Fruit fly (Drosophila melanogaster) whole organism, embryonic: Measurements from ENCODE around the gene Lon.

Experiments
- Asciz ChIP-seq: fragments of 200-800 bp; sonication (Bioruptor generic); optimal IDR thresholded peaks from 2 replicates; lab custom pipeline; 2017; ENCODE audit warnings: missing biosample characterization, mild to moderate bottlenecking, missing genetic modification characterization, missing genetic modification reagents
- CG10321 ChIP-seq: fragments of 200-800 bp; sonication (Bioruptor generic); IDR thresholded peaks from 2 replicates; pipeline ENCODE4 v1.3.6; 2022; ENCODE audit warnings: missing biosample characterization, missing genetic modification characterization
- CG11093 ChIP-seq: fragments of 200-800 bp; sonication (Bioruptor generic); IDR thresholded peaks from 3 replicates; pipeline ENCODE4 v1.3.6; 2022; ENCODE audit warnings: missing biosample characterization, missing genetic modification characterization
- CG11695 ChIP-seq: fragments of 200-800 bp; sonication (Bioruptor generic); IDR thresholded peaks from 3 replicates; pipeline ENCODE4 v1.3.6; 2022; ENCODE audit warnings: missing biosample characterization, missing genetic modification characterization
- CG12659 ChIP-seq: fragments of 200-800 bp; sonication (Bioruptor generic); optimal IDR thresholded peaks from 3 replicates; lab custom pipeline; 2017; ENCODE audit warnings: mild to moderate bottlenecking, missing biosample characterization, missing genetic modification reagents, missing genetic modification characterization
- CG13123 ChIP-seq: fragments of 200-800 bp; sonication (Bioruptor generic); optimal IDR thresholded peaks from 2 replicates; lab custom pipeline; 2016; ENCODE audit warnings: missing biosample characterization, missing genetic modification characterization
- CG13287 ChIP-seq: fragments of 200-800 bp; sonication (Bioruptor generic); IDR thresholded peaks from 2 replicates; pipeline ENCODE4 v1.3.6; 2022; ENCODE audit warnings: missing biosample characterization, missing genetic modification characterization; ENCODE audit not compliant: partially characterized antibody
- CG13624 ChIP-seq: fragments of 200-800 bp; sonication (Bioruptor generic); optimal IDR thresholded peaks from 2 replicates; lab custom pipeline; 2016; ENCODE audit warnings: missing biosample characterization, missing genetic modification characterization
- CG14014 ChIP-seq: fragments of 200-800 bp; sonication (Bioruptor generic); IDR thresholded peaks from 2 replicates; pipeline ENCODE4 v1.3.6; 2022; ENCODE audit warnings: missing biosample characterization, missing genetic modification characterization
- CG17361 ChIP-seq: fragments of 200-800 bp; sonication (Bioruptor generic); IDR thresholded peaks from 3 replicates; pipeline ENCODE4 v1.3.6; 2022; ENCODE audit warnings: missing biosample characterization, missing genetic modification characterization
- CG5180 ChIP-seq: fragments of 200-800 bp; sonication (Bioruptor generic); optimal IDR thresholded peaks from 3 replicates; lab custom pipeline; 2017; ENCODE audit warnings: missing biosample characterization, missing genetic modification characterization, mild to moderate bottlenecking, moderate library complexity, missing genetic modification reagents
- CG6765 ChIP-seq: fragments of 200-800 bp; sonication (Bioruptor generic); optimal IDR thresholded peaks from 3 replicates; lab custom pipeline; 2017; ENCODE audit warnings: missing biosample characterization, mild to moderate bottlenecking, missing genetic modification characterization
- CG8290 ChIP-seq, 3 experiments: fragments of 200-800 bp; sonication (Bioruptor generic); optimal IDR thresholded peaks; 2 replicates each; lab custom pipeline; 2016 to 2019; ENCODE audit warnings: missing biosample characterization in 3 of 3, missing genetic modification characterization in 3 of 3, mild to moderate bottlenecking in 2 of 3, moderate library complexity in 1 of 3
- CG8388 ChIP-seq: fragments of 200-800 bp; sonication (Bioruptor generic); optimal IDR thresholded peaks from 2 replicates; lab custom pipeline; 2019; ENCODE audit warnings: missing biosample characterization, mild to moderate bottlenecking, missing genetic modification characterization, moderate library complexity
- CG9609 ChIP-seq: fragments of 200-800 bp; sonication (Bioruptor generic); optimal IDR thresholded peaks from 3 replicates; lab custom pipeline; 2016; ENCODE audit warnings: missing biosample characterization, missing genetic modification characterization
- Ets97D ChIP-seq: fragments of 200-800 bp; sonication (Bioruptor generic); optimal IDR thresholded peaks from 3 replicates; lab custom pipeline; 2016; ENCODE audit warnings: missing biosample characterization, missing genetic modification characterization
- Hsf ChIP-seq: fragments of 200-800 bp; sonication (Bioruptor generic); optimal IDR thresholded peaks from 3 replicates; lab custom pipeline; 2016; ENCODE audit warnings: missing biosample characterization, missing genetic modification characterization
- Lhr ChIP-seq: fragments of 200-800 bp; sonication (Bioruptor generic); optimal IDR thresholded peaks from 3 replicates; lab custom pipeline; 2017; ENCODE audit warnings: mild to moderate bottlenecking, missing biosample characterization, missing genetic modification reagents, missing genetic modification characterization
- Mes4 ChIP-seq: fragments of 200-800 bp; sonication (Bioruptor generic); optimal IDR thresholded peaks from 2 replicates; lab custom pipeline; 2016; ENCODE audit warnings: missing biosample characterization, missing genetic modification characterization
- NK7.1 ChIP-seq: fragments of 200-800 bp; sonication (Bioruptor generic); optimal IDR thresholded peaks from 3 replicates; lab custom pipeline; 2016; ENCODE audit warnings: missing biosample characterization, missing genetic modification characterization
- Nf-YC ChIP-seq: fragments of 200-800 bp; optimal IDR thresholded peaks from 3 replicates; lab custom pipeline; 2019; ENCODE audit warnings: missing biosample characterization, mild to moderate bottlenecking, missing genetic modification characterization, moderate library complexity
- NfI ChIP-seq: fragments of 200-800 bp; sonication (Bioruptor generic); optimal IDR thresholded peaks from 3 replicates; lab custom pipeline; 2018; ENCODE audit warnings: missing biosample characterization, mild to moderate bottlenecking, missing genetic modification characterization, moderate library complexity
- PHDP ChIP-seq: fragments of 200-800 bp; sonication (Bioruptor generic); optimal IDR thresholded peaks from 3 replicates; lab custom pipeline; 2018; ENCODE audit warnings: missing biosample characterization, mild to moderate bottlenecking, missing genetic modification characterization, moderate library complexity
- Pdp1 ChIP-seq, 2 experiments: fragments of 200-800 bp; sonication (Bioruptor generic); optimal IDR thresholded peaks; 3 replicates each; lab custom pipeline; 2016; ENCODE audit warnings: missing biosample characterization in 2 of 2, missing genetic modification characterization in 2 of 2, mild to moderate bottlenecking in 1 of 2, moderate library complexity in 1 of 2
- ase ChIP-seq: fragments of 200-800 bp; sonication (Bioruptor generic); IDR thresholded peaks from 3 replicates; pipeline ENCODE4 v1.3.6; 2022; ENCODE audit warnings: missing biosample characterization, missing genetic modification characterization
- bcd ChIP-seq: fragments of 200-800 bp; sonication (Bioruptor generic); optimal IDR thresholded peaks from 2 replicates; lab custom pipeline; 2017; ENCODE audit warnings: missing biosample characterization, mild to moderate bottlenecking, missing genetic modification characterization
- br ChIP-seq: fragments of >200 bp; optimal IDR thresholded peaks from 2 replicates; lab custom pipeline; 2017
- cato ChIP-seq: fragments of 200-800 bp; sonication (Bioruptor generic); optimal IDR thresholded peaks from 2 replicates; lab custom pipeline; 2016; ENCODE audit warnings: missing biosample characterization, missing genetic modification characterization, borderline replicate concordance
- cg ChIP-seq: fragments of 200-800 bp; sonication (Bioruptor generic); optimal IDR thresholded peaks from 3 replicates; lab custom pipeline; 2019; ENCODE audit warnings: missing biosample characterization, mild to moderate bottlenecking, missing genetic modification characterization, moderate library complexity
- da ChIP-seq: fragments of 200-800 bp; sonication (Bioruptor generic); optimal IDR thresholded peaks from 2 replicates; lab custom pipeline; 2016; ENCODE audit warnings: missing biosample characterization, missing genetic modification characterization
- dati ChIP-seq: fragments of 200-800 bp; sonication (Bioruptor generic); IDR thresholded peaks from 2 replicates; pipeline ENCODE4 v1.3.6; 2022; ENCODE audit warnings: missing biosample characterization, missing genetic modification characterization
- dm ChIP-seq: fragments of 200-800 bp; sonication (Bioruptor generic); optimal IDR thresholded peaks from 3 replicates; lab custom pipeline; 2016; ENCODE audit warnings: missing biosample characterization, missing genetic modification characterization
- dmrt11E ChIP-seq: fragments of 200-800 bp; sonication (Bioruptor generic); optimal IDR thresholded peaks from 3 replicates; lab custom pipeline; 2018; ENCODE audit warnings: missing biosample characterization, mild to moderate bottlenecking, missing genetic modification characterization, moderate library complexity
- dpn ChIP-seq, 2 experiments: fragments of 200-800 bp; sonication (Bioruptor generic); optimal IDR thresholded peaks; 3 replicates each; lab custom pipeline; 2016; ENCODE audit warnings: missing biosample characterization in 2 of 2, missing genetic modification characterization in 2 of 2
- fru ChIP-seq: fragments of >200 bp; optimal IDR thresholded peaks from 2 replicates; lab custom pipeline; 2017
- gfzf ChIP-seq: fragments of 200-800 bp; sonication (Bioruptor generic); optimal IDR thresholded peaks from 2 replicates; lab custom pipeline; 2016; ENCODE audit warnings: missing biosample characterization, mild to moderate bottlenecking, missing genetic modification characterization, moderate library complexity
- gro ChIP-seq: fragments of 200-800 bp; sonication (Bioruptor generic); optimal IDR thresholded peaks from 2 replicates; lab custom pipeline; 2016; ENCODE audit warnings: missing biosample characterization, missing genetic modification characterization
- h ChIP-seq: fragments of >200 bp; optimal IDR thresholded peaks from 2 replicates; lab custom pipeline; 2017
- inv ChIP-seq: fragments of 200-800 bp; sonication (Bioruptor generic); IDR thresholded peaks from 2 replicates; pipeline ENCODE4 v1.3.6; 2022; ENCODE audit warnings: missing biosample characterization, missing genetic modification characterization; ENCODE audit not compliant: partially characterized antibody
- jumu ChIP-seq: fragments of 200-800 bp; sonication (Bioruptor generic); optimal IDR thresholded peaks from 3 replicates; lab custom pipeline; 2016; ENCODE audit warnings: missing biosample characterization, missing genetic modification characterization
- luna ChIP-seq: fragments of 200-800 bp; sonication (Bioruptor generic); optimal IDR thresholded peaks from 2 replicates; lab custom pipeline; 2016; ENCODE audit warnings: missing biosample characterization, missing genetic modification characterization
- maf-S ChIP-seq: fragments of 200-800 bp; sonication (Bioruptor generic); optimal IDR thresholded peaks from 2 replicates; lab custom pipeline; 2016; ENCODE audit warnings: missing biosample characterization, missing genetic modification characterization
- nom ChIP-seq: fragments of 200-800 bp; sonication (Bioruptor generic); optimal IDR thresholded peaks from 2 replicates; lab custom pipeline; 2017; ENCODE audit warnings: missing biosample characterization, missing genetic modification characterization, mild to moderate bottlenecking, moderate library complexity, missing genetic modification reagents
- odd ChIP-seq: fragments of 200-800 bp; sonication (Bioruptor generic); optimal IDR thresholded peaks from 2 replicates; lab custom pipeline; 2017; ENCODE audit warnings: missing biosample characterization, mild to moderate bottlenecking, missing genetic modification characterization
- pfk ChIP-seq: fragments of 200-800 bp; sonication (Bioruptor generic); optimal IDR thresholded peaks from 2 replicates; lab custom pipeline; 2018; ENCODE audit warnings: missing biosample characterization, mild to moderate bottlenecking, missing genetic modification characterization, moderate library complexity
- repo ChIP-seq: fragments of 200-800 bp; sonication (Bioruptor generic); optimal IDR thresholded peaks from 2 replicates; lab custom pipeline; 2016; ENCODE audit warnings: missing biosample characterization, missing genetic modification characterization
- sens ChIP-seq: fragments of 200-800 bp; sonication (Bioruptor generic); peaks from one replicate; lab custom pipeline; 2016; ENCODE audit warnings: missing biosample characterization, missing genetic modification characterization
- sr ChIP-seq: fragments of 200-800 bp; sonication (Bioruptor generic); IDR thresholded peaks from 3 replicates; pipeline ENCODE4 v1.3.6; 2022; ENCODE audit warnings: missing biosample characterization, missing genetic modification characterization
- stc ChIP-seq: fragments of 200-800 bp; sonication (Bioruptor generic); IDR thresholded peaks from 2 replicates; pipeline ENCODE4 v1.3.6; 2022; ENCODE audit warnings: missing biosample characterization, missing genetic modification characterization
- trh ChIP-seq: fragments of 200-800 bp; sonication (Bioruptor generic); optimal IDR thresholded peaks from 2 replicates; lab custom pipeline; 2016; ENCODE audit warnings: missing biosample characterization, missing genetic modification characterization
- wdn ChIP-seq: fragments of 200-800 bp; sonication (Bioruptor generic); IDR thresholded peaks from 2 replicates; pipeline ENCODE4 v1.3.6; 2022; ENCODE audit warnings: missing biosample characterization, missing genetic modification characterization
- z ChIP-seq: fragments of 200-800 bp; sonication (Bioruptor generic); IDR thresholded peaks from 3 replicates; pipeline ENCODE4 v1.3.6; 2022; ENCODE audit warnings: missing biosample characterization, missing genetic modification characterization
- zen2 ChIP-seq: fragments of 200-800 bp; sonication (Bioruptor generic); IDR thresholded peaks from 3 replicates; pipeline ENCODE4 v1.3.6; 2022; ENCODE audit warnings: missing biosample characterization, missing genetic modification characterization; ENCODE audit not compliant: partially characterized antibody

Gene Lon

dm6 chr3L:19630701-19631100, 18.7 kb upstream of the Lon start (continued):
- TF ChIP-seq CG11093 (GFP tag; lab: Robert Waterston, UW) (no peak), NK7.1 (no peak), odd (GFP tag; lab: Kevin White, UChicago) (no peak), repo (no peak), da (GFP tag; lab: Kevin White, UChicago) (no peak), dm (GFP tag; lab: Kevin White, UChicago) (no peak), Ets97D (no peak), fru (no peak), ase (GFP tag; lab: Robert Waterston, UW) (no peak), z (GFP tag; lab: Robert Waterston, UW) (no peak), Nf-YC (no peak), Pdp1 (GFP tag; optimal IDR thresholded peaks at IDR 0.05; lab: Kevin White, UChicago) (no peak), Lhr (GFP tag; lab: Kevin White, UChicago) (no peak), gfzf (GFP tag; lab: Kevin White, UChicago) (no peak), CG8388 (GFP tag; lab: Kevin White, UChicago) (no peak), zen2 (GFP tag; lab: Robert Waterston, UW) (no peak), dmrt11E (no peak), jumu (GFP tag; lab: Kevin White, UChicago) (no peak), dpn (GFP tag; optimal IDR thresholded peaks at IDR 0.05; lab: Kevin White, UChicago) (no peak), inv (GFP tag; lab: Robert Waterston, UW) (no peak), CG12659 (GFP tag; lab: Kevin White, UChicago) (no peak), CG5180 (no peak), CG14014 (GFP tag; lab: Robert Waterston, UW) (no peak), CG6765 (GFP tag; lab: Kevin White, UChicago) (no peak), stc (GFP tag; lab: Robert Waterston, UW) (no peak), CG13624 (GFP tag; lab: Kevin White, UChicago) (peak; percentile 2), bcd (no peak), NfI (GFP tag; lab: Kevin White, UChicago) (no peak), pfk (GFP tag; lab: Kevin White, UChicago) (no peak), nom (no peak), gro (no peak), Asciz (GFP tag; lab: Kevin White, UChicago) (no peak), Hsf (no peak), sr (GFP tag; lab: Robert Waterston, UW) (no peak), br (lab: Kevin White, UChicago) (no peak), PHDP (tag; lab: Kevin White, UChicago) (no peak), CG10321 (GFP tag; lab: Robert Waterston, UW) (no peak), CG13287 (GFP tag; lab: Robert Waterston, UW) (no peak), CG11695 (GFP tag; lab: Robert Waterston, UW) (no peak), dati (GFP tag; lab: Robert Waterston, UW) (no peak), luna (GFP tag; lab: Kevin White, UChicago) (no peak), maf-S (GFP tag; lab: Kevin White, UChicago) (no peak), CG17361 (GFP tag; lab: Robert Waterston, UW) (no peak), cg (peak; percentile 42), CG13123 (GFP tag; lab: Kevin White, UChicago) (no peak), Mes4 (no peak), CG8290 (GFP tag; optimal IDR thresholded peaks at IDR 0.05; lab: Kevin White, UChicago) (no peak), CG8290 (tag; optimal IDR thresholded peaks at IDR 0.05; lab: Kevin White, UChicago) (no peak), sens (GFP tag; lab: Kevin White, UChicago) (no peak), wdn (no peak), CG9609 (GFP tag; lab: Kevin White, UChicago) (no peak), trh (GFP tag; lab: Kevin White, UChicago) (no peak), h (lab: Kevin White, UChicago) (no peak), cato (no peak)
